Worm (Caenorhabditis elegans): ENCODE data around the gene sir-2.3.
A peak's percentile ranks its signal among the peaks of the same experiment; 100 is the strongest.

The sir-2.3 gene

ce11 chrX:13349230-13350122 lies 18.0 kb downstream of the sir-2.3 start:
- TF ChIP-seq daf-12 (tag; optimal IDR thresholded peaks at IDR 0.05): no peak
- TF ChIP-seq daf-19 (GFP tag; conservative IDR thresholded peaks at IDR 0.05): no peak
- TF ChIP-seq skn-1 (tag; optimal IDR thresholded peaks at IDR 0.05): no peak
- TF ChIP-seq nhr-76 (tag; optimal IDR thresholded peaks at IDR 0.05): no peak
- peak; percentile 45 for TF ChIP-seq hlh-30 (tag; optimal IDR thresholded peaks at IDR 0.05; ENCODE audit: insufficient read depth)
- TF ChIP-seq ZK337.2 (GFP tag; IDR thresholded peaks at IDR 0.05): no peak
- TF ChIP-seq unc-39 (tag; optimal IDR thresholded peaks at IDR 0.05): no peak
- TF ChIP-seq nhr-42 (GFP tag; IDR thresholded peaks at IDR 0.05): 0 out of 2 replicates have a peak, but pooled peaks have one; percentile 28
- peak; percentile 42 for TF ChIP-seq lin-38 (GFP tag; IDR thresholded peaks at IDR 0.05)
- TF ChIP-seq nhr-111 (GFP tag; optimal IDR thresholded peaks at IDR 0.05): no peak
- TF ChIP-seq nhr-77 (tag; optimal IDR thresholded peaks at IDR 0.05): peak; percentile 35
- TF ChIP-seq fos-1 (tag; optimal IDR thresholded peaks at IDR 0.05): no peak
- TF ChIP-seq lin-1 (GFP tag; IDR thresholded peaks at IDR 0.05): no peak
- TF ChIP-seq mes-2 (tag; optimal IDR thresholded peaks at IDR 0.05; ENCODE audit: poor library complexity, severe bottlenecking): no peak
- no peak for TF ChIP-seq tra-1 (GFP tag; IDR thresholded peaks at IDR 0.05)
- TF ChIP-seq php-3 (GFP tag; IDR thresholded peaks at IDR 0.05): 0 out of 2 replicates have a peak, but pooled peaks have one; percentile 26
- no peak for TF ChIP-seq rbr-2 (tag; optimal IDR thresholded peaks at IDR 0.05)
- no peak for TF ChIP-seq ceh-44 (GFP tag; IDR thresholded peaks at IDR 0.05)
- no peak for TF ChIP-seq madf-5 (GFP tag; IDR thresholded peaks at IDR 0.05)
- peak; percentile 34 for TF ChIP-seq spr-3 (GFP tag; optimal IDR thresholded peaks at IDR 0.05)
- TF ChIP-seq lin-29 (GFP tag; IDR thresholded peaks at IDR 0.05): no peak; the same call in 1 of the 2 replicates
- no peak for TF ChIP-seq dmd-9 (GFP tag; IDR thresholded peaks at IDR 0.05)
- TF ChIP-seq hlh-11 (tag; optimal IDR thresholded peaks at IDR 0.05): peak; percentile 26
- no peak for TF ChIP-seq unc-130 (GFP tag; optimal IDR thresholded peaks at IDR 0.05)
- peak in 1 of 2 experiments; percentile 74 for TF ChIP-seq daf-16 (GFP tag; optimal IDR thresholded peaks at IDR 0.05)
- TF ChIP-seq daf-16 (tag; optimal IDR thresholded peaks at IDR 0.05): peak; percentile 30
- TF ChIP-seq sdz-12 (GFP tag; optimal IDR thresholded peaks at IDR 0.05): no peak
- peak in 1 of 2 experiments; percentile 53 for TF ChIP-seq hif-1 (tag; optimal IDR thresholded peaks at IDR 0.05)
- TF ChIP-seq snpc-1.2 (GFP tag; IDR thresholded peaks at IDR 0.05): 0 out of 2 replicates have a peak, but pooled peaks have one; percentile 42
- no peak for TF ChIP-seq ceh-62 (tag; optimal IDR thresholded peaks at IDR 0.05)
- TF ChIP-seq zip-2 (tag; optimal IDR thresholded peaks at IDR 0.05): peak; percentile 79
- TF ChIP-seq Y75B8A.6 (GFP tag; IDR thresholded peaks at IDR 0.05): peak; percentile 65; the same call in 1 of the 2 replicates
- TF ChIP-seq lin-39 (tag; optimal IDR thresholded peaks at IDR 0.05): no peak
- TF ChIP-seq pha-4 (GFP tag; IDR thresholded peaks at IDR 0.05): peak; percentile 19; the same call in 1 of the 2 replicates
- TF ChIP-seq pha-4 (tag; optimal IDR thresholded peaks at IDR 0.05): no peak
- TF ChIP-seq nhr-102 (tag; optimal IDR thresholded peaks at IDR 0.05): peak; percentile 64
- TF ChIP-seq aha-1 (tag): peak; percentile 85
- TF ChIP-seq tag-97 (GFP tag; IDR thresholded peaks at IDR 0.05): no peak
- TF ChIP-seq nhr-10 (tag; optimal IDR thresholded peaks at IDR 0.05): no peak
- TF ChIP-seq dmd-8 (GFP tag; IDR thresholded peaks at IDR 0.05): no peak
- TF ChIP-seq aly-2 (tag; optimal IDR thresholded peaks at IDR 0.05): no peak
- TF ChIP-seq ztf-11 (tag; optimal IDR thresholded peaks at IDR 0.05): no peak
- peak in 1 of 2 experiments; percentile 81 for TF ChIP-seq lsy-2 (tag; optimal IDR thresholded peaks at IDR 0.05)
- no peak for TF ChIP-seq ctbp-1 (GFP tag; IDR thresholded peaks at IDR 0.05)
- TF ChIP-seq duxl-1 (tag; optimal IDR thresholded peaks at IDR 0.05; ENCODE audit: poor library complexity): peak; percentile 78
- peak; percentile 75 for TF ChIP-seq mdt-29 (GFP tag; IDR thresholded peaks at IDR 0.05)
- TF ChIP-seq spr-1 (tag; optimal IDR thresholded peaks at IDR 0.05): peak; percentile 38
- peak; percentile 90 for TF ChIP-seq T26A8.4 (GFP tag; IDR thresholded peaks at IDR 0.05)
- no peak for TF ChIP-seq zag-1 (tag; optimal IDR thresholded peaks at IDR 0.05)
- TF ChIP-seq nhr-6 (tag; optimal IDR thresholded peaks at IDR 0.05): no peak

Measured in whole organism, L4 larva.